Fruit fly (Drosophila melanogaster) S2 (cell line): ENCODE measurements around the gene CG42445.

Experiments
- CG8478 ChIP-seq: fragments of >200 bp; optimal IDR thresholded peaks from 2 replicates; lab custom pipeline; 2018
- CTCF ChIP-seq, 2 experiments: fragments of >200 bp; optimal IDR thresholded peaks; 2 replicates each; lab custom pipeline; 2018

DNA sequence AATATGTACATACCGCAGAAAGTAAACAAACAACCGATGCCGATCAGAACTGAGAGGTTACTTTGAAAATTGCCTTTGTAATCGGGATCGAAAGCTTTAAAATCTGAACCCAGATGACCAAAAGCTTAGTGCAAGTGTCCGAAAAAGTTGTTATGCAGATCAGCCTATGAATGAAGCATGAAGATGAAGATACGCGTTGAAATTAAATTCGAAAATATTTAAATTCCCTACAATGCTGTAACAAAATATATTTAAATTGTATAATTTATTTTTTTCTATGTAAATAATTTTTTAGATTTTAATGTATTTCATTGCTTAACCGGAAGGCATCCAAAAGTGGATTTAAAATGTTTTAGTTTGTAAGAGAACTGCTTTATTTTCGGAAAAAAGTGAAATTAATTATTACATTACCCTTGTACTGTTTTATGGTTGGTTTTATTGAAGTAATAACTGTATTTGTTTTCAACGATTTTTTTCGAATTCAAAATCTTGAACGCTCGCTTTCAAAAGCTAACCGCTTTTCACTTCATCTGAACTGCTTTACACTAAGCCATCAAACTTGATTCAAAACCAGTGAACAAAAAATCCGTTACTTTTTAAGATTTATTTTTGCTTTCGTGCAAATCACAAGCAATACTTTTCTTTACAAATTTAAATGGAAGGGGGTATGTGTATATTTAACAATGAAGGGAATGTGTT is 1.2 kb upstream of the CG42445 start, which contains the start of gene CG43886:
- TF ChIP-seq CTCF (optimal IDR thresholded peaks at IDR 0.05; lab: Kevin White, UChicago) (no peak), CG8478 (no peak)
